Worm (Caenorhabditis elegans) whole organism, L1 larva: ENCODE results near the gene nduv-2.
A peak's percentile ranks its signal among the peaks of the same experiment; 100 is the strongest.

Source experiments
- C16A3.4 ChIP-seq: fragments of 150-350 bp; optimal IDR thresholded peaks from 2 replicates; lab custom pipeline; 2014; ENCODE audit warnings: missing biosample characterization, missing genetic modification characterization
- C34B4.2 ChIP-seq: sonication (generic microtip); optimal IDR thresholded peaks from 2 replicates; lab custom pipeline; 2017; ENCODE audit warnings: mild to moderate bottlenecking, missing genetic modification characterization, missing compliant biosample characterization
- F16B12.6 ChIP-seq: fragments of 150-350 bp; optimal IDR thresholded peaks from 2 replicates; lab custom pipeline; 2014; ENCODE audit warnings: missing biosample characterization, missing genetic modification characterization
- aha-1 ChIP-seq: fragments of 150-350 bp; optimal IDR thresholded peaks from 2 replicates; lab custom pipeline; 2014; ENCODE audit warnings: missing biosample characterization, missing genetic modification characterization
- ceh-8 ChIP-seq: fragments of 200-800 bp; sonication (Bioruptor generic); optimal IDR thresholded peaks from 2 replicates; lab custom pipeline; 2018; ENCODE audit warnings: mild to moderate bottlenecking, missing genetic modification characterization, moderate library complexity, missing compliant biosample characterization
- ceh-82 ChIP-seq, 3 experiments: fragments of 150-350 bp in 1 of 3; sonication (generic microtip) in 2 of 3; optimal IDR thresholded peaks; 2 replicates each; lab custom pipeline; 2014 to 2017; ENCODE audit warnings: missing biosample characterization in 3 of 3, missing genetic modification characterization in 3 of 3
- ces-1 ChIP-seq: fragments of 150-350 bp; optimal IDR thresholded peaks from 2 replicates; lab custom pipeline; 2014; ENCODE audit warnings: missing biosample characterization, missing genetic modification reagents, missing genetic modification characterization
- dpl-1 ChIP-seq, 3 experiments: fragments of 150-350 bp in 2 of 3; sonication (generic microtip) in 1 of 3; optimal IDR thresholded peaks; 2 replicates each; lab custom pipeline; 2014 to 2017; ENCODE audit warnings: missing biosample characterization in 3 of 3, missing genetic modification characterization in 3 of 3, missing genetic modification reagents in 3 of 3
- efl-1 ChIP-seq, 4 experiments: fragments of 150-350 bp; optimal IDR thresholded peaks in 3 of 4; peaks in 1 of 4; 1 replicate in 1 of 4; 2 replicates in 3 of 4; lab custom pipeline; 2014; ENCODE audit warnings: missing biosample characterization in 2 of 4, missing genetic modification characterization in 2 of 4, missing genetic modification reagents in 2 of 4
- efl-3 ChIP-seq: fragments of 200-800 bp; sonication (Bioruptor generic); optimal IDR thresholded peaks from 2 replicates; lab custom pipeline; 2018; ENCODE audit warnings: mild to moderate bottlenecking, missing genetic modification characterization, missing compliant biosample characterization
- egl-13 ChIP-seq: sonication (generic microtip); optimal IDR thresholded peaks from 2 replicates; lab custom pipeline; 2016; ENCODE audit warnings: missing genotype, missing genetic modification reagents, missing genetic modification characterization, missing compliant biosample characterization
- elt-3 ChIP-seq, 6 experiments: fragments of 150-350 bp in 1 of 6; sonication (generic microtip); optimal IDR thresholded peaks; 2 replicates each; lab custom pipeline; 2017 to 2018; ENCODE audit warnings: missing biosample characterization in 6 of 6, missing genetic modification characterization in 6 of 6, inconsistent platforms in 1 of 6
- ets-5 ChIP-seq: fragments of 200-800 bp; sonication (Bioruptor generic); IDR thresholded peaks from 2 replicates; pipeline ENCODE4 v1.3.6; 2022; ENCODE audit warnings: missing genetic modification characterization, missing compliant biosample characterization
- fkh-10 ChIP-seq: sonication (generic microtip); optimal IDR thresholded peaks from 2 replicates; lab custom pipeline; 2017; ENCODE audit warnings: missing biosample characterization, missing genetic modification reagents, missing genetic modification characterization
- fkh-4 ChIP-seq: sonication (generic microtip); optimal IDR thresholded peaks from 2 replicates; lab custom pipeline; 2016; ENCODE audit warnings: missing compliant biosample characterization, missing genetic modification characterization, borderline replicate concordance
- hlh-17 ChIP-seq: fragments of 200-800 bp; sonication (Bioruptor generic); optimal IDR thresholded peaks from 2 replicates; lab custom pipeline; 2018; ENCODE audit warnings: missing genetic modification characterization, mild to moderate bottlenecking, missing compliant biosample characterization, moderate library complexity, borderline replicate concordance
- irx-1 ChIP-seq: sonication (generic microtip); optimal IDR thresholded peaks from 2 replicates; lab custom pipeline; 2016; ENCODE audit warnings: missing genetic modification characterization, missing compliant biosample characterization
- isw-1 ChIP-seq: fragments of 200-800 bp; sonication (Bioruptor generic); IDR thresholded peaks from 2 replicates; pipeline ENCODE4 v1.3.6; 2022; ENCODE audit warnings: missing genetic modification characterization, missing compliant biosample characterization
- jun-1 ChIP-seq: fragments of 150-350 bp; optimal IDR thresholded peaks from 2 replicates; lab custom pipeline; 2014; ENCODE audit warnings: missing biosample characterization, missing genetic modification reagents, missing genetic modification characterization
- lin-13 ChIP-seq: fragments of 150-350 bp; optimal IDR thresholded peaks from 2 replicates; lab custom pipeline; 2014; ENCODE audit warnings: missing biosample characterization, missing genetic modification reagents, missing genetic modification characterization
- lin-14 ChIP-seq: fragments of 200-800 bp; sonication (Bioruptor generic); optimal IDR thresholded peaks from 2 replicates; lab custom pipeline; 2018; ENCODE audit warnings: mild to moderate bottlenecking, missing genetic modification characterization, moderate library complexity, missing compliant biosample characterization
- lin-35 ChIP-seq, 2 experiments: fragments of 150-350 bp; optimal IDR thresholded peaks; 2 replicates each; lab custom pipeline; 2014; ENCODE audit warnings: missing biosample characterization in 2 of 2, missing genetic modification characterization in 2 of 2, missing genetic modification reagents in 2 of 2
- lin-39 ChIP-seq: fragments of 150-350 bp; optimal IDR thresholded peaks from 2 replicates; lab custom pipeline; 2014; ENCODE audit warnings: missing biosample characterization, missing genetic modification reagents, missing genetic modification characterization
- lir-3 ChIP-seq: sonication (generic microtip); optimal IDR thresholded peaks from 2 replicates; lab custom pipeline; 2016; ENCODE audit warnings: mild to moderate bottlenecking, missing genetic modification characterization, moderate library complexity, missing compliant biosample characterization; ENCODE audit not compliant: poor library complexity
- lsy-2 ChIP-seq, 2 experiments: fragments of 150-350 bp; optimal IDR thresholded peaks; 2 replicates each; lab custom pipeline; 2014; ENCODE audit warnings: missing biosample characterization in 2 of 2, missing genetic modification characterization in 2 of 2
- mab-9 ChIP-seq: fragments of 200-800 bp; sonication (Bioruptor generic); IDR thresholded peaks from 2 replicates; pipeline ENCODE4 v1.3.6; 2022; ENCODE audit warnings: missing genetic modification reagents, missing genetic modification characterization, missing compliant biosample characterization
- mef-2 ChIP-seq: fragments of 150-350 bp; optimal IDR thresholded peaks from 2 replicates; lab custom pipeline; 2014; ENCODE audit warnings: missing biosample characterization, missing genetic modification characterization
- nhr-12 ChIP-seq: sonication (generic microtip); optimal IDR thresholded peaks from 2 replicates; lab custom pipeline; 2017; ENCODE audit warnings: missing biosample characterization, missing genetic modification characterization
- nhr-19 ChIP-seq: fragments of 200-800 bp; sonication (Bioruptor generic); conservative IDR thresholded peaks from 2 replicates; pipeline ENCODE4 v1.3.6; 2022; ENCODE audit warnings: missing genetic modification characterization, missing compliant biosample characterization
- nhr-28 ChIP-seq: fragments of 150-350 bp; optimal IDR thresholded peaks from 2 replicates; lab custom pipeline; 2014; ENCODE audit warnings: missing biosample characterization, missing genetic modification characterization
- nhr-71 ChIP-seq: sonication (generic microtip); optimal IDR thresholded peaks from 2 replicates; lab custom pipeline; 2016; ENCODE audit warnings: mild to moderate bottlenecking, missing genetic modification characterization, moderate library complexity, missing compliant biosample characterization
- nhr-77 ChIP-seq: fragments of 150-350 bp; optimal IDR thresholded peaks from 2 replicates; lab custom pipeline; 2014; ENCODE audit warnings: missing biosample characterization, missing genetic modification characterization
- nhr-84 ChIP-seq: sonication (generic microtip); optimal IDR thresholded peaks from 2 replicates; lab custom pipeline; 2017; ENCODE audit warnings: missing biosample characterization, missing genetic modification characterization
- nhr-85 ChIP-seq: sonication (generic microtip); peaks from one replicate; lab custom pipeline; 2016; ENCODE audit warnings: missing genetic modification characterization, inconsistent platforms, missing compliant biosample characterization
- pag-3 ChIP-seq: sonication (generic microtip); optimal IDR thresholded peaks from 2 replicates; lab custom pipeline; 2017; ENCODE audit warnings: missing genetic modification characterization, mild to moderate bottlenecking, missing compliant biosample characterization, antibody characterized with exemption, borderline replicate concordance; ENCODE audit not compliant: insufficient read depth
- pax-3 ChIP-seq: fragments of 200-800 bp; sonication (Bioruptor generic); optimal IDR thresholded peaks from 2 replicates; lab custom pipeline; 2018; ENCODE audit warnings: mild to moderate bottlenecking, missing genetic modification characterization, moderate library complexity, missing compliant biosample characterization
- rnt-1 ChIP-seq: sonication (generic microtip); optimal IDR thresholded peaks from 2 replicates; lab custom pipeline; 2016; ENCODE audit warnings: mild to moderate bottlenecking, missing genetic modification characterization, moderate library complexity, missing compliant biosample characterization
- skn-1 ChIP-seq: fragments of 150-350 bp; optimal IDR thresholded peaks from 2 replicates; lab custom pipeline; 2014; ENCODE audit warnings: missing biosample characterization, missing genetic modification characterization
- snu-23 ChIP-seq: sonication (generic microtip); optimal IDR thresholded peaks from 2 replicates; lab custom pipeline; 2016; ENCODE audit warnings: missing genetic modification characterization, missing compliant biosample characterization
- sox-4 ChIP-seq: sonication (generic microtip); optimal IDR thresholded peaks from 2 replicates; lab custom pipeline; 2016; ENCODE audit warnings: missing genetic modification characterization, missing compliant biosample characterization
- sup-37 ChIP-seq: fragments of 200-800 bp; sonication (Bioruptor generic); optimal IDR thresholded peaks from 2 replicates; lab custom pipeline; 2018; ENCODE audit warnings: mild to moderate bottlenecking, missing genetic modification characterization, missing compliant biosample characterization
- swsn-7 ChIP-seq: sonication (generic microtip); optimal IDR thresholded peaks from 2 replicates; lab custom pipeline; 2016; ENCODE audit warnings: missing genetic modification characterization, missing compliant biosample characterization
- tbx-2 ChIP-seq: sonication (generic microtip); optimal IDR thresholded peaks from 2 replicates; lab custom pipeline; 2016; ENCODE audit warnings: missing genetic modification characterization, missing compliant biosample characterization
- tlp-1 ChIP-seq: fragments of 150-350 bp; optimal IDR thresholded peaks from 2 replicates; lab custom pipeline; 2014; ENCODE audit warnings: missing biosample characterization, missing genetic modification characterization
- unc-62 ChIP-seq: fragments of 150-350 bp; optimal IDR thresholded peaks from 2 replicates; lab custom pipeline; 2014; ENCODE audit warnings: missing biosample characterization, missing genetic modification reagents, missing genetic modification characterization
- unc-86 ChIP-seq: sonication (generic microtip); optimal IDR thresholded peaks from 2 replicates; lab custom pipeline; 2016; ENCODE audit warnings: missing genetic modification characterization, missing compliant biosample characterization
- zip-4 ChIP-seq: fragments of 200-800 bp; sonication (Bioruptor generic); optimal IDR thresholded peaks from 2 replicates; lab custom pipeline; 2018; ENCODE audit warnings: mild to moderate bottlenecking, missing genetic modification characterization, moderate library complexity, missing compliant biosample characterization

nduv-2 gene

DNA sequence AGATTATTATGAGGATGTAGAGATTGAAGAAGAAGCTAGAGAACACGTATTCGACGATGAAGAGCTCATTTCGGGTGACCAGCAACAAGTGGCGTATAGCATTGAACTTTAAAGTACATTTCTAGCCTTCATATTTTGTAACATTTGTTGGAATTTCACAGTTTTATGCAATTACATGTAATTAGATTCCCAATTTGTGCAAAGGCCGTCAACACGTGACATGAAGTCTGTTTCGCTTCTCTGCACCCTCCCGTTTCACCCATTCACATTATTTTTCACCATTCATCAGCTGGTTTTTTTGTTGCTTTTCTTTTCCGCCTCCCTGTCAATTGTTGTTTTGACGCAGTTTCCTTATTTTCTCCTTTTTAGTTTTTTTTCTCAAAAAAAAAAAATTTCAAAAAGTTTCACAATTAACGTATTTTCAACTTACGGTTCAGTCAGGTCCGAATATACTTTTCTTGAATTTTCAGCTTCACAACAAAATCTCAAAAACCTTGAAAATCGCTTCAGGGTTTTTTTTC, 1.8 kb upstream of the nduv-2 start, which contains the start of gene sde-2:
TSS of gene sde-2 (plus strand) at position 471 of the 521 bp plus-strand sequence.
- TF ChIP-seq pax-3: peak; percentile 36
- TF ChIP-seq snu-23 (GFP tag; lab: Kevin White, UChicago): peak; percentile 33
- TF ChIP-seq mef-2 (tag; lab: Kevin White, UChicago): no peak
- no peak for TF ChIP-seq nhr-28
- no peak for TF ChIP-seq tlp-1 (tag; lab: Kevin White, UChicago)
- TF ChIP-seq C16A3.4 (tag; lab: Kevin White, UChicago): no peak
- TF ChIP-seq egl-13 (tag; lab: Kevin White, UChicago): no peak
- TF ChIP-seq sup-37 (GFP tag; lab: Kevin White, UChicago): no peak
- peak; percentile 6 to 47 for TF ChIP-seq lin-35 (GFP tag; optimal IDR thresholded peaks at IDR 0.05; lab: Kevin White, UChicago)
- TF ChIP-seq ceh-82 (tag; optimal IDR thresholded peaks at IDR 0.05; lab: Kevin White, UChicago): peak in 1 of 3 experiments; percentile 0
- TF ChIP-seq C34B4.2 (tag; lab: Kevin White, UChicago): no peak
- peak; percentile 44 for TF ChIP-seq tbx-2 (tag; lab: Kevin White, UChicago)
- TF ChIP-seq nhr-84 (tag; lab: Kevin White, UChicago): no peak
- TF ChIP-seq skn-1: no peak
- no peak for TF ChIP-seq fkh-10 (GFP tag; lab: Kevin White, UChicago)
- TF ChIP-seq isw-1: peak; percentile 16; the same call in 1 of the 2 replicates
- peak; percentile 6 to 39 for TF ChIP-seq efl-1 (optimal IDR thresholded peaks at IDR 0.05; lab: Kevin White, UChicago)
- peak; percentile 28 to 86 for TF ChIP-seq efl-1 (GFP tag; optimal IDR thresholded peaks at IDR 0.05 in 1 of 2; lab: Kevin White, UChicago)
- no peak for TF ChIP-seq hlh-17 (GFP tag; lab: Kevin White, UChicago)
- TF ChIP-seq lin-14 (GFP tag; lab: Kevin White, UChicago): peak; percentile 82
- TF ChIP-seq nhr-71 (tag; lab: Kevin White, UChicago): peak; percentile 49
- no peak for TF ChIP-seq ces-1 (GFP tag; lab: Kevin White, UChicago)
- peak in 1 of 2 experiments; percentile 27 for TF ChIP-seq lsy-2 (tag; optimal IDR thresholded peaks at IDR 0.05; lab: Kevin White, UChicago)
- no peak for TF ChIP-seq fkh-4 (tag; lab: Kevin White, UChicago)
- peak in 2 of 3 experiments; percentile 28 to 38 for TF ChIP-seq dpl-1 (GFP tag; optimal IDR thresholded peaks at IDR 0.05; lab: Kevin White, UChicago)
- TF ChIP-seq ets-5 (GFP tag; lab: Robert Waterston, UW): no peak
- no peak for TF ChIP-seq nhr-77 (tag; lab: Kevin White, UChicago)
- TF ChIP-seq nhr-19 (GFP tag; lab: Robert Waterston, UW): no peak
- peak; percentile 33 for TF ChIP-seq swsn-7 (tag; lab: Kevin White, UChicago)
- no peak for TF ChIP-seq unc-62 (GFP tag; lab: Kevin White, UChicago)
- no peak for TF ChIP-seq mab-9
- no peak for TF ChIP-seq unc-86
- peak; percentile 57 for TF ChIP-seq ceh-8 (GFP tag; lab: Kevin White, UChicago)

DNA sequence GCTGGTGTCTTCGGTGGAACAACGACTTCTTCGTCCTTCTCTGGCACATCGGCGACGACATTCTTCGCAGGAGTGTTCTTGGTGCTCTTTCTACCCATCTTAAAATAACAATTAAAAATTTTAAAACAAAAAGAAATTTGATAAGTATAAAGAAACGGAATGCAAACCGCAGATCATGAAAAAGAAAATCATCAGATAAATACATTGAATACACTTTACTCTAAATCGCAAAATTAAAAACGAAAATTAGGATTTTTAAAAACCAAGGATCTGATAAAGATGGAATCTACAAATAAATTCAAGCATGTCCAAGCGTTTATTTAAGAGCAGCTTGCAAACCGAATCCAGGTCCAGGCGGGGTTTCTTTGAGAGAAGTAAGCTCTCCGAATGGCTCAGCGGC, 943 bp downstream of the nduv-2 start, which contains the start of gene F53F4.11:
TSS of gene F53F4.11 (minus strand) at position 101 of the 400 bp plus-strand sequence.
- no peak for TF ChIP-seq zip-4 (GFP tag; lab: Kevin White, UChicago)
- no peak for TF ChIP-seq sup-37 (GFP tag; lab: Kevin White, UChicago)
- TF ChIP-seq rnt-1 (tag; lab: Kevin White, UChicago): no peak
- no peak for TF ChIP-seq aha-1
- TF ChIP-seq skn-1: no peak
- TF ChIP-seq irx-1: no peak
- no peak for TF ChIP-seq lir-3 (tag; lab: Kevin White, UChicago)
- TF ChIP-seq, all 84 proteins: peak for 0

- TF ChIP-seq nhr-12 (tag; lab: Kevin White, UChicago) (no peak), lin-13 (no peak), skn-1 (no peak), pag-3 (no peak), ceh-82 (tag; optimal IDR thresholded peaks at IDR 0.05; lab: Kevin White, UChicago) (no peak), F16B12.6 (no peak), nhr-77 (tag; lab: Kevin White, UChicago) (no peak), jun-1 (tag; lab: Kevin White, UChicago) (no peak), lin-39 (tag; lab: Kevin White, UChicago) (no peak), elt-3 (tag; optimal IDR thresholded peaks at IDR 0.05; lab: Kevin White, UChicago) (no peak), tlp-1 (tag; lab: Kevin White, UChicago) (no peak), nhr-85 (tag; lab: Kevin White, UChicago) (no peak), efl-3 (GFP tag; lab: Kevin White, UChicago) (no peak), sox-4 (tag; lab: Kevin White, UChicago) (no peak), pax-3 (no peak)
These were observed 3.6 kb downstream of the nduv-2 start, which contains the start of gene F53F4.16 for ce11 chrV:13621720-13622119. Gene F53F4.16, minus strand, starts transcription at chrV:13621820.
